Fruit fly (Drosophila melanogaster): ENCODE measurements around the gene Gr22f.

Gene Gr22f

DNA sequence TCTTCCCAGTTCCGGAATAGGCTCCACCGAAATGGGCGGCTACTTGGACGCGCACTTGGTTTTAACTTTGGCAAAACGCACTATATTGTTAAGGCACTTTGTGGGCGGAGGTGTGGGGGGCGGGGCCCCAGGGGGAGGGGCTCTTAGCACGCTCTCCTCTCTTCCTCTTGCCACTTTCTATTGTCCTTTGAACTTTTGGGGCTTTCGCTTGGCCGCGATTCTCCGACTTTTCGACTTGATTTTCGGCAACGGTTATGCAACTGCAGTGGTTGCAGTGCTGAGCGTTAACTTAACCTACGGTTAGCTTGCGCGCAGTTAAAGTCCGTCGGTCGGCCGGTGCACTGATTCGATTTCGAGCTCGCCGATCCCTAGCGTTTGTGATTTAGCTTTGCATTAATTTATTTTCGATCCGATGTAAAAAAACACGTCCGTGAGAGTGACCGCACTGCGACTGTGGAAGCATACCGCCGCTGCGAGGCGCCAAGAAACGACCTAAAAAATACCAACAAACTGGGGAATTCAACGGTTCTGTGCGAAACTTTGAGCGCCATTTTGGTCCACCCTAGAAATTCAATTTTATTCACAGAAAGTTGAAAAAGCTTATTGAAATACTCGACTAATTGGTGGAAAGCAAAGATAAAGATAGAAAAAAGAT, 32.2 kb downstream of the Gr22f start, which contains the start of gene Rim2 (continued):
- peak in 1 of 2 experiments; percentile 89 for TF ChIP-seq Pdp1 (GFP tag; optimal IDR thresholded peaks at IDR 0.05)
- peak; percentile 44 for TF ChIP-seq CG7987 (GFP tag; optimal IDR thresholded peaks at IDR 0.05)
- TF ChIP-seq CG14710 (tag; optimal IDR thresholded peaks at IDR 0.05): peak; percentile 45
- TF ChIP-seq Dek (tag; optimal IDR thresholded peaks at IDR 0.05): peak; percentile 12
- TF ChIP-seq Dref (GFP tag; IDR thresholded peaks at IDR 0.05): peak; percentile 39

DNA sequence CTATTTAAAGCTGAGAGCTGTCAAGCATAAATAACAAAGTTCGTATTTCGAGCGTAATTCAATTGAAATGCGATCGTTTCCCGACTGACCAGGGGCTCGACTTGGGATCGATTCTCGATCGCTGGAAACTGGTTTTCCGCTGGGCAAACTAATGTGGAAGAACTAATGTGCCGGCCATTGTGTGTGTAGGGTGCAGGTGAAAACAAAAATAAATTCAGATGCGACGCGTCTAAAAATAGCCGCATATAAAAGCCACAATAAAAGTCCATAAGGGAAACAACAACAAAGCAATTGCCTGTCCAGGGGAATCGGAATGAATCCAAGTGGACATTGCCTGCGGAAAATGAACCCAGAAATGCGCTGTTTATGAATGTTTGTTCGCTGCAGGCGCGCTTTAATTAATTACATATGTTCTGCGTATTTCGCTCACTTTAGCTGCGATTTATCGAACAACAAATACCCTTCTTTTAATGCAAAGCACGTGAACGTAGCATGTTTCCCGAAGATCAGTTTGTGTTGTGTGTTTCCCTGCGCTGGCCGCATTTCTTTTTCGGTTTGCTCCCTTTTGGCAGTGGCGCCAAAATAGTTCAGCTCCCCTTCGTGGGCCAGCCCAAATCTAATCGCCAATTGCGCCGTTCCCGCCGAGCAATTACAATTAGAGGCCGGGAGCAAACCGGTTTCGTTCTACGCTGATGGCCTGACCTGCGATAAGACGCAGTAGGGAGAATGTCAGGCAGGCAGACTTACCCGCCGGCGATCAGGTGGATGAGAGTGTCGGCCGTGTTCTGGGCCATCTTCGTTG, 32.9 kb downstream of the Gr22f start:
- TF ChIP-seq Lhr (GFP tag; optimal IDR thresholded peaks at IDR 0.05) (no peak), CG13624 (GFP tag; optimal IDR thresholded peaks at IDR 0.05) (peak; percentile 55), CG7372 (GFP tag; IDR thresholded peaks at IDR 0.05) (no peak), CG6765 (GFP tag; optimal IDR thresholded peaks at IDR 0.05) (no peak), Mrtf (GFP tag; IDR thresholded peaks at IDR 0.05) (no peak), CG11560 (tag; IDR thresholded peaks at IDR 0.05) (no peak), CG11247 (GFP tag; IDR thresholded peaks at IDR 0.05) (no peak), toy (GFP tag; IDR thresholded peaks at IDR 0.05) (no peak), ci (GFP tag; IDR thresholded peaks at IDR 0.05) (peak; percentile 66; the same call in 2 of the 3 replicates), otp (GFP tag; IDR thresholded peaks at IDR 0.05) (no peak), gfzf (GFP tag; optimal IDR thresholded peaks at IDR 0.05) (no peak), stc (GFP tag; IDR thresholded peaks at IDR 0.05) (no peak), CG7839 (tag; optimal IDR thresholded peaks at IDR 0.05) (peak; percentile 43), al (GFP tag; IDR thresholded peaks at IDR 0.05) (no peak), CG13287 (GFP tag; IDR thresholded peaks at IDR 0.05; ENCODE audit: partially characterized antibody) (no peak), CG13123 (GFP tag; optimal IDR thresholded peaks at IDR 0.05) (no peak), trh (GFP tag; optimal IDR thresholded peaks at IDR 0.05) (no peak), h (optimal IDR thresholded peaks at IDR 0.05) (no peak), Max (GFP tag; optimal IDR thresholded peaks at IDR 0.05) (no peak), zen (tag; optimal IDR thresholded peaks at IDR 0.05) (peak; percentile 21), D (optimal IDR thresholded peaks at IDR 0.05) (no peak), D (GFP tag; optimal IDR thresholded peaks at IDR 0.05) (peak; percentile 10), Bgb (GFP tag; IDR thresholded peaks at IDR 0.05; ENCODE audit: partially characterized antibody) (no peak), CG4730 (GFP tag; IDR thresholded peaks at IDR 0.05) (no peak), Oli (tag; optimal IDR thresholded peaks at IDR 0.05) (no peak), ato (GFP tag; IDR thresholded peaks at IDR 0.05; ENCODE audit: partially characterized antibody) (no peak), nom (GFP tag; optimal IDR thresholded peaks at IDR 0.05) (peak; percentile 36), CG15269 (tag; optimal IDR thresholded peaks at IDR 0.05) (peak; percentile 50), Sox100B (GFP tag; optimal IDR thresholded peaks at IDR 0.05) (peak; percentile 28), D19A (tag; optimal IDR thresholded peaks at IDR 0.05) (peak; percentile 85), CG2678 (tag; optimal IDR thresholded peaks at IDR 0.05) (peak; percentile 49), CG4707 (GFP tag; optimal IDR thresholded peaks at IDR 0.05) (no peak), hb (GFP tag; IDR thresholded peaks at IDR 0.05; ENCODE audit: partially characterized antibody) (no peak), onecut (GFP tag; IDR thresholded peaks at IDR 0.05) (no peak), Lpt (GFP tag; optimal IDR thresholded peaks at IDR 0.05) (no peak), CG11456 (GFP tag; IDR thresholded peaks at IDR 0.05) (no peak), peb (GFP tag; IDR thresholded peaks at IDR 0.05) (no peak), MESR4 (GFP tag; optimal IDR thresholded peaks at IDR 0.05) (no peak), CG9727 (GFP tag; optimal IDR thresholded peaks at IDR 0.05) (no peak), Ptx1 (GFP tag; IDR thresholded peaks at IDR 0.05) (0 out of 2 replicates have a peak, but pooled peaks have one; percentile 13), CG6791 (GFP tag; IDR thresholded peaks at IDR 0.05; ENCODE audit: partially characterized antibody) (no peak), CG10209 (GFP tag; optimal IDR thresholded peaks at IDR 0.05) (no peak)
